Fruit fly (Drosophila melanogaster) whole organism, wandering third instar larva: Measurements from ENCODE around the gene CheB38b.

Experiments used
- Dfd ChIP-seq: fragments of >200 bp; optimal IDR thresholded peaks from 2 replicates; lab custom pipeline; 2017; ENCODE audit warnings: missing biosample characterization, missing genetic modification characterization
- Jra ChIP-seq: sonication (Bioruptor generic); optimal IDR thresholded peaks from 2 replicates; lab custom pipeline; 2016; ENCODE audit warnings: missing biosample characterization, missing genetic modification characterization
- OdsH ChIP-seq: fragments of 200-800 bp; sonication (Bioruptor generic); optimal IDR thresholded peaks from 2 replicates; lab custom pipeline; 2016; ENCODE audit warnings: missing biosample characterization, mild to moderate bottlenecking, missing genetic modification characterization
- Rel ChIP-seq, 2 experiments: fragments of 200-800 bp; sonication (Bioruptor generic) in 1 of 2; optimal IDR thresholded peaks; 2 replicates in 1 of 2; 3 replicates in 1 of 2; lab custom pipeline; 2016 to 2019; ENCODE audit warnings: mild to moderate bottlenecking in 2 of 2, missing biosample characterization in 2 of 2, missing genetic modification characterization in 2 of 2, moderate library complexity in 1 of 2
- h ChIP-seq: fragments of 200-800 bp; sonication (Bioruptor generic); optimal IDR thresholded peaks from 3 replicates; lab custom pipeline; 2016; ENCODE audit warnings: missing biosample characterization, mild to moderate bottlenecking, missing genetic modification characterization
- pan ChIP-seq: fragments of >200 bp; optimal IDR thresholded peaks from 2 replicates; lab custom pipeline; 2017
- psq ChIP-seq: fragments of 200-800 bp; sonication (Bioruptor generic); optimal IDR thresholded peaks from 3 replicates; lab custom pipeline; 2017; ENCODE audit warnings: missing biosample characterization, mild to moderate bottlenecking, missing genetic modification characterization, moderate library complexity
- usp ChIP-seq: fragments of >200 bp; optimal IDR thresholded peaks from 2 replicates; lab custom pipeline; 2017; ENCODE audit warnings: missing biosample characterization, missing genetic modification characterization

- no peak for TF ChIP-seq Rel (GFP tag; optimal IDR thresholded peaks at IDR 0.05; lab: Kevin White, UChicago)
- no peak for TF ChIP-seq Rel (tag; optimal IDR thresholded peaks at IDR 0.05; lab: Kevin White, UChicago)
- no peak for TF ChIP-seq Jra
- TF ChIP-seq psq = no peak
- TF ChIP-seq usp = no peak
- TF ChIP-seq Dfd = no peak
- no peak for TF ChIP-seq h (GFP tag; lab: Kevin White, UChicago)
- TF ChIP-seq OdsH (GFP tag; lab: Kevin White, UChicago) = no peak
- TF ChIP-seq pan (lab: Kevin White, UChicago) = no peak
Observed at dm6 chr2L:20776940-20777502, 40.0 kb downstream of the CheB38b start.
